Worm (Caenorhabditis elegans) whole organism, L3 larva: ENCODE results near the gene emc-2.

Source experiments
- aly-2 ChIP-seq: fragments of 150-350 bp; optimal IDR thresholded peaks from 2 replicates; lab custom pipeline; 2014; ENCODE audit warnings: missing biosample characterization, missing genetic modification characterization
- ama-1 ChIP-seq: fragments of 150-350 bp; optimal IDR thresholded peaks from 2 replicates; lab custom pipeline; 2018
- ceh-28 ChIP-seq: fragments of 150-350 bp; optimal IDR thresholded peaks from 2 replicates; lab custom pipeline; 2014; ENCODE audit warnings: missing biosample characterization, missing genetic modification reagents, missing genetic modification characterization
- ceh-82 ChIP-seq: fragments of 150-350 bp; optimal IDR thresholded peaks from 2 replicates; lab custom pipeline; 2014; ENCODE audit warnings: missing biosample characterization, missing genetic modification characterization
- egl-27 ChIP-seq: sonication (generic microtip); optimal IDR thresholded peaks from 4 replicates; lab custom pipeline; 2017; ENCODE audit warnings: missing biosample characterization, missing genetic modification reagents, missing genetic modification characterization
- elt-2 ChIP-seq: sonication (generic microtip); optimal IDR thresholded peaks from 2 replicates; lab custom pipeline; 2016; ENCODE audit warnings: missing genetic modification reagents, mild to moderate bottlenecking, missing genetic modification characterization, missing compliant biosample characterization
- elt-3 ChIP-seq, 3 experiments: fragments of 150-350 bp in 1 of 3; sonication (generic microtip) in 2 of 3; optimal IDR thresholded peaks; 2 replicates in 2 of 3; 4 replicates in 1 of 3; lab custom pipeline; 2014 to 2017; ENCODE audit warnings: missing biosample characterization in 3 of 3, missing genetic modification characterization in 3 of 3
- eor-1 ChIP-seq, 2 experiments: fragments of 150-350 bp; optimal IDR thresholded peaks; 2 replicates each; lab custom pipeline; 2014 to 2018; ENCODE audit warnings: missing biosample characterization in 2 of 2, missing genetic modification characterization in 2 of 2
- fkh-10 ChIP-seq: sonication (generic microtip); optimal IDR thresholded peaks from 2 replicates; lab custom pipeline; 2017; ENCODE audit warnings: missing biosample characterization, missing genetic modification reagents, missing genetic modification characterization
- fkh-2 ChIP-seq: fragments of 150-350 bp; optimal IDR thresholded peaks from 2 replicates; lab custom pipeline; 2014; ENCODE audit warnings: missing biosample characterization, missing genetic modification reagents, missing genetic modification characterization
- fos-1 ChIP-seq: fragments of 150-350 bp; optimal IDR thresholded peaks from 2 replicates; lab custom pipeline; 2014; ENCODE audit warnings: missing biosample characterization, missing genetic modification characterization
- hmg-11 ChIP-seq: sonication (generic microtip); optimal IDR thresholded peaks from 2 replicates; lab custom pipeline; 2016; ENCODE audit warnings: missing genetic modification characterization, missing compliant biosample characterization
- jun-1 ChIP-seq: fragments of 150-350 bp; optimal IDR thresholded peaks from 2 replicates; lab custom pipeline; 2014; ENCODE audit warnings: missing biosample characterization, missing genetic modification reagents, missing genetic modification characterization
- lin-15B ChIP-seq: fragments of 150-350 bp; optimal IDR thresholded peaks from 2 replicates; lab custom pipeline; 2014; ENCODE audit warnings: missing biosample characterization, missing genetic modification characterization
- lin-39 ChIP-seq: fragments of 150-350 bp; optimal IDR thresholded peaks from 2 replicates; lab custom pipeline; 2018; ENCODE audit warnings: missing biosample characterization, missing genetic modification reagents, missing genetic modification characterization
- lsy-12 ChIP-seq: sonication (generic microtip); optimal IDR thresholded peaks from 2 replicates; lab custom pipeline; 2016; ENCODE audit warnings: mild to moderate bottlenecking, missing genetic modification characterization, missing compliant biosample characterization
- mdl-1 ChIP-seq: fragments of 150-350 bp; optimal IDR thresholded peaks from 2 replicates; lab custom pipeline; 2014; ENCODE audit warnings: missing biosample characterization, missing genetic modification characterization
- mml-1 ChIP-seq: fragments of 150-350 bp; sonication (generic microtip); optimal IDR thresholded peaks from 3 replicates; lab custom pipeline; 2014; ENCODE audit warnings: missing biosample characterization, missing genetic modification characterization
- nfya-1 ChIP-seq: sonication (generic microtip); optimal IDR thresholded peaks from 2 replicates; lab custom pipeline; 2017; ENCODE audit warnings: missing genetic modification characterization, mild to moderate bottlenecking, missing compliant biosample characterization, antibody characterized with exemption, moderate library complexity; ENCODE audit not compliant: insufficient read depth
- nhr-12 ChIP-seq: fragments of 150-350 bp; optimal IDR thresholded peaks from 2 replicates; lab custom pipeline; 2014; ENCODE audit warnings: missing biosample characterization, missing genetic modification characterization
- nhr-23 ChIP-seq: fragments of 150-350 bp; optimal IDR thresholded peaks from 2 replicates; lab custom pipeline; 2014; ENCODE audit warnings: missing biosample characterization, missing genetic modification reagents, missing genetic modification characterization
- nhr-237 ChIP-seq: fragments of 150-350 bp; optimal IDR thresholded peaks from 2 replicates; lab custom pipeline; 2014; ENCODE audit warnings: missing biosample characterization, missing genetic modification characterization
- nhr-25 ChIP-seq: sonication (generic microtip); optimal IDR thresholded peaks from 2 replicates; lab custom pipeline; 2017; ENCODE audit warnings: missing biosample characterization, missing genetic modification characterization
- nhr-28 ChIP-seq: fragments of 150-350 bp; optimal IDR thresholded peaks from 2 replicates; lab custom pipeline; 2014; ENCODE audit warnings: missing biosample characterization, missing genetic modification characterization
- nhr-43 ChIP-seq: sonication (generic microtip); optimal IDR thresholded peaks from 2 replicates; lab custom pipeline; 2016; ENCODE audit warnings: mild to moderate bottlenecking, missing genetic modification characterization, missing compliant biosample characterization; ENCODE audit not compliant: poor library complexity, severe bottlenecking
- nhr-76 ChIP-seq: fragments of 150-350 bp; sonication (generic microtip); optimal IDR thresholded peaks from 5 replicates; lab custom pipeline; 2014; ENCODE audit warnings: missing biosample characterization, missing genetic modification characterization
- nhr-77 ChIP-seq: fragments of 150-350 bp; optimal IDR thresholded peaks from 2 replicates; lab custom pipeline; 2014; ENCODE audit warnings: missing biosample characterization, missing genetic modification characterization
- pha-4 ChIP-seq: fragments of 150-350 bp; optimal IDR thresholded peaks from 2 replicates; lab custom pipeline; 2014; ENCODE audit warnings: missing biosample characterization, missing genetic modification reagents, missing genetic modification characterization
- pqm-1 ChIP-seq: fragments of 150-350 bp; optimal IDR thresholded peaks from 2 replicates; lab custom pipeline; 2017; ENCODE audit warnings: missing biosample characterization, missing genetic modification characterization, inconsistent platforms
- skn-1 ChIP-seq: fragments of 150-350 bp; optimal IDR thresholded peaks from 2 replicates; lab custom pipeline; 2014; ENCODE audit warnings: missing biosample characterization, missing genetic modification characterization
- snpc-4 ChIP-seq: fragments of 150-350 bp; optimal IDR thresholded peaks from 2 replicates; lab custom pipeline; 2014; ENCODE audit warnings: missing biosample characterization, missing genetic modification characterization
- unc-39 ChIP-seq: sonication (generic microtip); optimal IDR thresholded peaks from 4 replicates; lab custom pipeline; 2017; ENCODE audit warnings: missing biosample characterization, missing genetic modification characterization
- unc-62 ChIP-seq: fragments of 150-350 bp; sonication (generic microtip); optimal IDR thresholded peaks from 4 replicates; lab custom pipeline; 2014; ENCODE audit warnings: missing biosample characterization, missing genetic modification reagents, missing genetic modification characterization
- zag-1 ChIP-seq: fragments of 150-350 bp; optimal IDR thresholded peaks from 2 replicates; lab custom pipeline; 2014; ENCODE audit warnings: missing biosample characterization, missing genetic modification characterization
- ztf-4 ChIP-seq: fragments of 150-350 bp; optimal IDR thresholded peaks from 2 replicates; lab custom pipeline; 2014; ENCODE audit warnings: missing biosample characterization, missing genetic modification characterization

emc-2 gene

DNA sequence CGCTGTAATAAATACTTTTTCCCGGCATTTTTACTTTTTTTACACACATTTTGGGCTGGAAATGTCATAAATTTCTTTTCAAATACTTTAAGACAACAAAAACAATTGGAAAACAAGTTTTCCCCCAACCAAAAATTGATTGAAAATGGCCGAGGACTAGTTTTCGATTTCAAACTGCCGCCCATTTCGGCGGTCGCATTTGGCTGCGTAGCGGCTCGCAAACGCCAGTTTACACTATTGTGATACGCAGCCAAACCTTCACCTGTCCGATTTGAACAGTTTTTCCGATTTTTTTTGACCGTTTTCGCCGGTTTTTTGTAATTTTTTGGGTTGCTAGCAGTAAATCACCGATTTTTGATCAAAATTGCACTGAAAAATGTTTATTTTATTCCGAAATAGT lies 14.5 kb upstream of the emc-2 start (continued):
- no peak for TF ChIP-seq nhr-12
- TF ChIP-seq pqm-1 (tag; lab: Kevin White, UChicago), result peak; percentile 50
- TF ChIP-seq pha-4, result peak; percentile 98
- TF ChIP-seq nhr-28, result peak; percentile 13
- peak; percentile 75 for TF ChIP-seq nhr-77 (tag; lab: Kevin White, UChicago)
- TF ChIP-seq lsy-12 (tag; lab: Kevin White, UChicago), result peak; percentile 100

DNA sequence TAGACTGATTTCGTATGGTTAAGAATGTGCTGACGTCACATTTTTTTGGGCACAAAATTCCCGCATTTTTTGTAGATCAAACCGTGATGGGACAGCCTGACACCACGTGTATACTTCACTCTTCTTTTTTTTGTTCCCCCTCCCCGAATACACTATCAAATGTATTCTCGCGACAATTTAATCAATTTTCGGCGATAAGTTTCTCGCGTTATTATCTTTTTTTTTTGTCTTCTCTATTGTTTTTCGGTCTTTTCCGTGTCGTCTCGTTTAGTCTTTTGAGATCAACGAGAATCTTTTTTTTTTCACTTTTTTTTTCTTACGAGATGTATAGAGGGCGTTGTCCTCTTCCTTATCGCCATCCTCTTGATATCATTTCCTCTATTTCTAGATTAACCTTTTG lies 9.3 kb upstream of the emc-2 start:
- peak; percentile 52 for TF ChIP-seq elt-2 (tag; lab: Kevin White, UChicago)
- no peak for TF ChIP-seq lin-15B (tag; lab: Kevin White, UChicago)
- peak in 1 of 3 experiments; percentile 5 for TF ChIP-seq elt-3 (tag; optimal IDR thresholded peaks at IDR 0.05; lab: Kevin White, UChicago)
- no peak for TF ChIP-seq nhr-76 (tag; lab: Kevin White, UChicago)
- TF ChIP-seq nhr-12, result no peak
- TF ChIP-seq, all 47 proteins: peak for 2

DNA sequence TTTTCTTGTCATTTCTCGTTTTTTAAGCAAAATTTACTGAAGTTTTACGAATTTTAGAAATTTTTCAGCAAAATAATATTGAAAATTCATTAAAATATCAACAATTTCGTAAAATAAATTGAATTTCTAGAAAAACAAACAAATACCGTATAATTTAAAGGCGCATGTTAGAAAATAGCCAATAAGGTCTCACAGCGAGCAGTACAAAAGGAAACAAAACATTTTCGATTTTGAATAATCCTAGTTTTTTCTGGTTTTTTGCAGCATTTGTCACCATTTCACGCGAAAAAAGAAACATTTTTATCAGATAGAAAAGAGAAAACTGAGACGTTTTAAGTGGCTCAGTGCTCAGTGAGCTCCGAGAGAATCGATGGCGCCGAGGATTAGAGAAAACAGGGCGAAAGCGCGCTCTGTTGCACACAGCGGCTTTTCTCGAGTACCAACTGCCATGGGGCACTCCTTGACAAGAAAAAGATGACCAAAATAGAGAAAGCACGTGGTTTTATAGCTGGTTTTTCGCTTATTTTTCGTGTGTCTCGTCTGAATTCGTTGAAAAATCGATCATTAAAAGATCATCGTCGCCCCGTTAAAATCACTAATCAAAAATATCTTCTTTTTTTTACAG lies 4.1 kb upstream of the emc-2 start, which contains the start of the genes alh-6 and fcho-1:
alh-6 (minus strand) TSS at position 242 of the 625 bp plus-strand sequence.
fcho-1 (plus strand) TSS at position 624 of the 625 bp plus-strand sequence.
- TF ChIP-seq elt-3 (tag; optimal IDR thresholded peaks at IDR 0.05; lab: Kevin White, UChicago) (no peak), unc-62 (no peak), egl-27 (no peak), snpc-4 (tag; lab: Kevin White, UChicago) (no peak), fkh-10 (GFP tag; lab: Kevin White, UChicago) (no peak), zag-1 (tag; lab: Kevin White, UChicago) (no peak), pqm-1 (tag; lab: Kevin White, UChicago) (no peak), nfya-1 (tag; lab: Kevin White, UChicago) (peak; percentile 46), nhr-25 (tag; lab: Kevin White, UChicago) (no peak), skn-1 (tag; lab: Kevin White, UChicago) (no peak), nhr-23 (tag; lab: Kevin White, UChicago) (no peak), mml-1 (tag; lab: Kevin White, UChicago) (no peak), ceh-28 (tag; lab: Kevin White, UChicago) (no peak), lsy-12 (tag; lab: Kevin White, UChicago) (peak; percentile 13), nhr-12 (no peak), nhr-28 (no peak), ama-1 (lab: Kevin White, UChicago) (peak; percentile 6), pha-4 (peak; percentile 42), mdl-1 (tag; lab: Kevin White, UChicago) (no peak), ztf-4 (tag; lab: Kevin White, UChicago) (no peak), jun-1 (tag; lab: Kevin White, UChicago) (no peak), lin-39 (peak; percentile 58), lin-15B (tag; lab: Kevin White, UChicago) (peak; percentile 71), hmg-11 (tag; lab: Kevin White, UChicago) (peak; percentile 14), eor-1 (tag; optimal IDR thresholded peaks at IDR 0.05; lab: Kevin White, UChicago) (no peak), fkh-2 (no peak), fos-1 (no peak), nhr-43 (tag; lab: Kevin White, UChicago) (no peak)

DNA sequence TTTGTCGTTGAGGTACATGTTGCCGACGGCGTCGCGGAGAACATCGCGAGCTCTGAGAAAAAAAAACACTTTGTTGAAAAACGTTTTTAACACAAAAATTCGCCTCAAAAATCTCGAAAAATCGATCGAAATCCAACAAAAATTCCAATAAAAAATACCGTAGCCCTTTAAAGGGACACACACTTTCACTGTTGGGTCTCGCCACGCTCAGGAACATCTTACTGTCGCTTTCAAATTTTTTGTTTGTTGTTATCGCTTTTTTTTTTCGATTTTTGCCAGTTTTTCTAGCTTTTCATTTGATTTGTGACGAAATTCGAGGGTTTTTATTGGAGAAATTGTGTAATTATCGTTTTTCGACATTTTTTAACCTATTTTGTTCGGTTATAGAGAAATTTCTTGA lies 614 bp upstream of the emc-2 start:
- TF ChIP-seq unc-39 (tag; lab: Kevin White, UChicago) (no peak), jun-1 (tag; lab: Kevin White, UChicago) (no peak), nhr-77 (tag; lab: Kevin White, UChicago) (no peak), aly-2 (tag; lab: Kevin White, UChicago) (no peak), ceh-82 (tag; lab: Kevin White, UChicago) (no peak), nhr-237 (tag; lab: Kevin White, UChicago) (no peak)
